Fruit fly (Drosophila melanogaster) S2 (cell line): Measurements from ENCODE around the gene Cdc5.

Experiments
- CG8478 ChIP-seq: fragments of >200 bp; optimal IDR thresholded peaks from 2 replicates; lab custom pipeline; 2018
- CTCF ChIP-seq, 2 experiments: fragments of >200 bp; optimal IDR thresholded peaks; 2 replicates each; lab custom pipeline; 2018

DNA sequence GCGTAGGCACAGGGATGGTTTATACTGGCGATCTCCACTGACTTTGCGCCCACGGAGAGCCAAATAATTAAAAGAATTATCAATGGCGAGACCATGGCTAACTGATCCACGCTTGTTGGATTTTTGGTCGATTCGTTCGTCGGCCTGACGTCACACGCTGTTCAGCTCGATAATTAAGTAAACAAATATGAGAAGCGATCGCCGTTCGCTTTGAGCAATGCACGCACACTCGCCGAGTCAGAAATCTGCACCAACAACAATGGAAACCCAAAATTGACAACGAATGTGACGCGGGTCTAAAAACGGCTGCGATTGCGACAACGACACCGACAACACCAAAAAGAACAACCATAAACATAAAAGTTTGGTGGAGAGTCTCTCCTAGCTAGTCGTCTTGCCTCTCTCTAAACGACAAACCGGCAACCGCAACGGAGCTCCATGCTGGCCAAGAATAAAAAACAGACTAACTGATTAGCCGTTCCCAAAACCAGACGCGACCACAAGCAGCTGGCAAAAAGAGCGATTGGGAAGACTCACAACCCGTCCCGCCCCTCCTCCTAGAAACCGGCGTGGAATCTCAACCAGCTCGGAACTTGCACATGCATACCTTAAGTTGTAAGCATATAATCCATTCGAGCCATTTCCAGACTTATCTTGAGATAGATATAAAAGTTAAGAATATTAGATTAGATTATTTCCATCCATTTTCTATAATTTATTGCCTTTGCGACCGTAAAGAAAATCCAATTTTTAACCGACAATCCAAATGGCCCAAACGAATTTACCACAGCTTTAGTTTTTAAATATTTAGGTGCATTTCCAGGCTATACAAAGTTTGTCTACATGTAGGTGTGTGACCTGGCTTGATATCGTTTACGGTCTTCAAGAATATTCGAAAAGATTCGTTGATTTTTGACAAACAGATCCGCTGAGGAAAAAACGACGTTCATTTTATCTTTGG, 29.1 kb downstream of the Cdc5 start, which contains the start of gene mthl9:
- TF ChIP-seq CG8478 (lab: Kevin White, UChicago), result no peak
- peak in 1 of 2 experiments; percentile 50 for TF ChIP-seq CTCF (optimal IDR thresholded peaks at IDR 0.05; lab: Kevin White, UChicago)
